Fruit fly (Drosophila melanogaster) whole organism, wandering third instar larva: Measurements from ENCODE around the gene Fum4.

ENCODE experiments used
- Dif ChIP-seq: fragments of 200-275, 200-300 bp; sonication (Bioruptor generic); optimal IDR thresholded peaks from 2 replicates; lab custom pipeline; 2018; ENCODE audit warnings: missing biosample characterization, missing genetic modification characterization; ENCODE audit not compliant: partially characterized antibody
- Hr83 ChIP-seq: fragments of 200-300 bp; sonication (Bioruptor generic); optimal IDR thresholded peaks from 2 replicates; lab custom pipeline; 2016; ENCODE audit warnings: missing biosample characterization, mild to moderate bottlenecking, missing genetic modification characterization, moderate library complexity; ENCODE audit not compliant: poor library complexity, severe bottlenecking
- Myc ChIP-seq: fragments of >200 bp; optimal IDR thresholded peaks from 2 replicates; lab custom pipeline; 2017
- N ChIP-seq: fragments of >200 bp; optimal IDR thresholded peaks from 2 replicates; lab custom pipeline; 2018; ENCODE audit warnings: missing biosample characterization, missing external identifiers, missing genetic modification characterization
- Rel ChIP-seq, 2 experiments: fragments of 200-800 bp; sonication (Bioruptor generic) in 1 of 2; optimal IDR thresholded peaks; 2 replicates in 1 of 2; 3 replicates in 1 of 2; lab custom pipeline; 2016 to 2019; ENCODE audit warnings: mild to moderate bottlenecking in 2 of 2, missing biosample characterization in 2 of 2, missing genetic modification characterization in 2 of 2, moderate library complexity in 1 of 2
- br ChIP-seq: fragments of 200-800 bp; sonication (Bioruptor generic); optimal IDR thresholded peaks from 2 replicates; lab custom pipeline; 2016; ENCODE audit warnings: missing biosample characterization, missing genetic modification characterization
- pan ChIP-seq: fragments of >200 bp; optimal IDR thresholded peaks from 2 replicates; lab custom pipeline; 2017
- psq ChIP-seq: fragments of 200-800 bp; sonication (Bioruptor generic); optimal IDR thresholded peaks from 3 replicates; lab custom pipeline; 2017; ENCODE audit warnings: missing biosample characterization, mild to moderate bottlenecking, missing genetic modification characterization, moderate library complexity
- sage ChIP-seq: fragments of 200-800 bp; sonication (Bioruptor generic); optimal IDR thresholded peaks from 2 replicates; lab custom pipeline; 2016; ENCODE audit warnings: missing biosample characterization, mild to moderate bottlenecking, missing genetic modification characterization
- tai ChIP-seq: sonication (Bioruptor generic); optimal IDR thresholded peaks from 2 replicates; lab custom pipeline; 2016; ENCODE audit warnings: missing biosample characterization, missing genetic modification characterization
- usp ChIP-seq: fragments of >200 bp; optimal IDR thresholded peaks from 2 replicates; lab custom pipeline; 2017; ENCODE audit warnings: missing biosample characterization, missing genetic modification characterization
- woc ChIP-seq: sonication (Bioruptor generic); optimal IDR thresholded peaks from 2 replicates; lab custom pipeline; 2016; ENCODE audit warnings: missing biosample characterization, mild to moderate bottlenecking, missing genetic modification characterization

dm6 chr2L:10237725-10238446, 46.6 kb upstream of the Fum4 start, which contains the start of gene mthl15:
- TF ChIP-seq N (no peak), Rel (GFP tag; optimal IDR thresholded peaks at IDR 0.05; lab: Kevin White, UChicago) (no peak), Rel (tag; optimal IDR thresholded peaks at IDR 0.05; lab: Kevin White, UChicago) (no peak), woc (no peak), psq (GFP tag; lab: Kevin White, UChicago) (no peak), tai (GFP tag; lab: Kevin White, UChicago) (no peak), pan (lab: Kevin White, UChicago) (no peak), Myc (no peak), sage (no peak), br (GFP tag; lab: Kevin White, UChicago) (no peak), usp (GFP tag; lab: Kevin White, UChicago) (no peak), Dif (GFP tag; lab: Kevin White, UChicago) (no peak), Hr83 (GFP tag; lab: Kevin White, UChicago) (no peak)
